Fruit fly (Drosophila melanogaster) whole organism, prepupa: ENCODE data around the gene CG6931.

Experiments used
- CG10669 ChIP-seq: fragments of 200-800 bp; sonication (Bioruptor generic); optimal IDR thresholded peaks from 3 replicates; lab custom pipeline; 2018; ENCODE audit warnings: missing biosample characterization, mild to moderate bottlenecking, missing genetic modification characterization, moderate library complexity
- CG11762 ChIP-seq: fragments of 200-800 bp; sonication (Bioruptor generic); optimal IDR thresholded peaks from 3 replicates; lab custom pipeline; 2016; ENCODE audit warnings: missing biosample characterization, missing genetic modification characterization; ENCODE audit not compliant: insufficient read depth
- CG11902 ChIP-seq: fragments of 200-800 bp; sonication (Bioruptor generic); optimal IDR thresholded peaks from 3 replicates; lab custom pipeline; 2016; ENCODE audit warnings: missing biosample characterization, missing genetic modification characterization
- CG15336 ChIP-seq: fragments of 200-800 bp; sonication (Bioruptor generic); IDR thresholded peaks from 2 replicates; pipeline ENCODE4 v1.3.6; 2022; ENCODE audit warnings: missing biosample characterization, missing genetic modification characterization
- CG1621 ChIP-seq: fragments of 200-800 bp; sonication (Bioruptor generic); optimal IDR thresholded peaks from 3 replicates; lab custom pipeline; 2018; ENCODE audit warnings: missing biosample characterization, mild to moderate bottlenecking, missing genetic modification characterization
- CG16779 ChIP-seq: fragments of 200-800 bp; sonication (Bioruptor generic); optimal IDR thresholded peaks from 3 replicates; lab custom pipeline; 2017; ENCODE audit warnings: missing biosample characterization, mild to moderate bottlenecking, missing genetic modification characterization
- CG31627 ChIP-seq: fragments of 200-800 bp; sonication (Bioruptor generic); optimal IDR thresholded peaks from 3 replicates; lab custom pipeline; 2016; ENCODE audit warnings: missing biosample characterization, missing genetic modification characterization
- CG32006 ChIP-seq: fragments of 200-800 bp; sonication (Bioruptor generic); optimal IDR thresholded peaks from 3 replicates; lab custom pipeline; 2017; ENCODE audit warnings: missing biosample characterization, mild to moderate bottlenecking, missing genetic modification characterization
- CG34406 ChIP-seq: fragments of 200-800 bp; sonication (Bioruptor generic); optimal IDR thresholded peaks from 3 replicates; lab custom pipeline; 2016; ENCODE audit warnings: missing biosample characterization, missing genetic modification characterization
- CG3919 ChIP-seq: fragments of 200-800 bp; sonication (Bioruptor generic); optimal IDR thresholded peaks from 3 replicates; lab custom pipeline; 2016; ENCODE audit warnings: missing biosample characterization, missing genetic modification characterization
- CG4318 ChIP-seq: fragments of 200-800 bp; sonication (Bioruptor generic); optimal IDR thresholded peaks from 3 replicates; lab custom pipeline; 2017; ENCODE audit warnings: missing biosample characterization, mild to moderate bottlenecking, missing genetic modification characterization
- CG6163 ChIP-seq: fragments of 200-800 bp; sonication (Bioruptor generic); IDR thresholded peaks from 3 replicates; pipeline ENCODE4 v1.3.6; 2022; ENCODE audit warnings: missing biosample characterization, missing genetic modification characterization
- CG6276 ChIP-seq: fragments of 200-800 bp; sonication (Bioruptor generic); optimal IDR thresholded peaks from 2 replicates; lab custom pipeline; 2017; ENCODE audit warnings: missing biosample characterization, mild to moderate bottlenecking, missing genetic modification characterization
- CG6792 ChIP-seq: fragments of 200-800 bp; sonication (Bioruptor generic); optimal IDR thresholded peaks from 3 replicates; lab custom pipeline; 2016; ENCODE audit warnings: missing biosample characterization, missing genetic modification characterization
- CG6808 ChIP-seq: fragments of 200-800 bp; sonication (Bioruptor generic); optimal IDR thresholded peaks from 3 replicates; lab custom pipeline; 2017; ENCODE audit warnings: missing biosample characterization, missing genetic modification characterization, mild to moderate bottlenecking, moderate library complexity, missing genetic modification reagents
- CG6854 ChIP-seq: fragments of 200-800 bp; sonication (Bioruptor generic); optimal IDR thresholded peaks from 2 replicates; lab custom pipeline; 2017; ENCODE audit warnings: missing biosample characterization, mild to moderate bottlenecking, missing genetic modification characterization
- CG7368 ChIP-seq: fragments of 200-800 bp; sonication (Bioruptor generic); optimal IDR thresholded peaks from 3 replicates; lab custom pipeline; 2016; ENCODE audit warnings: missing biosample characterization, missing genetic modification characterization
- CG8119 ChIP-seq: fragments of 200-800 bp; sonication (Bioruptor generic); IDR thresholded peaks from 3 replicates; pipeline ENCODE4 v1.3.6; 2022; ENCODE audit warnings: missing biosample characterization, missing genetic modification characterization
- CG8319 ChIP-seq: fragments of 200-800 bp; sonication (Bioruptor generic); optimal IDR thresholded peaks from 3 replicates; lab custom pipeline; 2016; ENCODE audit warnings: missing biosample characterization, missing genetic modification characterization
- CG9139 ChIP-seq: fragments of 200-800 bp; sonication (Bioruptor generic); optimal IDR thresholded peaks from 3 replicates; lab custom pipeline; 2017; ENCODE audit warnings: missing biosample characterization, mild to moderate bottlenecking, missing genetic modification characterization
- Eip75B ChIP-seq: fragments of 200-800 bp; sonication (Bioruptor generic); optimal IDR thresholded peaks from 3 replicates; lab custom pipeline; 2016; ENCODE audit warnings: missing biosample characterization, missing genetic modification characterization
- Eip78C ChIP-seq: fragments of 200-800 bp; sonication (Bioruptor generic); peaks from one replicate; lab custom pipeline; 2016; ENCODE audit warnings: missing biosample characterization, missing genetic modification characterization
- Eip93F ChIP-seq: fragments of 200-800 bp; sonication (Bioruptor generic); optimal IDR thresholded peaks from 2 replicates; lab custom pipeline; 2016; ENCODE audit warnings: missing biosample characterization, mild to moderate bottlenecking, missing genetic modification characterization
- Ets96B ChIP-seq: fragments of 200-800 bp; optimal IDR thresholded peaks from 2 replicates; lab custom pipeline; 2019; ENCODE audit warnings: missing biosample characterization, mild to moderate bottlenecking, missing genetic modification characterization, moderate library complexity
- Gug ChIP-seq: fragments of 200-800 bp; sonication (Bioruptor generic); IDR thresholded peaks from 2 replicates; pipeline ENCODE4 v1.3.6; 2022; ENCODE audit warnings: missing biosample characterization, missing genetic modification characterization
- Hr38 ChIP-seq: sonication (Bioruptor generic); optimal IDR thresholded peaks from 2 replicates; lab custom pipeline; 2016; ENCODE audit warnings: missing biosample characterization, missing genetic modification characterization
- Hr39 ChIP-seq: fragments of 200-800 bp; sonication (Bioruptor generic); optimal IDR thresholded peaks from 2 replicates; lab custom pipeline; 2016; ENCODE audit warnings: missing biosample characterization, missing genetic modification characterization
- Hr4 ChIP-seq: fragments of 200-800 bp; sonication (Bioruptor generic); optimal IDR thresholded peaks from 3 replicates; lab custom pipeline; 2016; ENCODE audit warnings: missing biosample characterization, missing genetic modification characterization
- Lpt ChIP-seq: fragments of 200-800 bp; sonication (Bioruptor generic); optimal IDR thresholded peaks from 3 replicates; lab custom pipeline; 2016; ENCODE audit warnings: missing biosample characterization, missing genetic modification characterization
- Met ChIP-seq: fragments of 200-800 bp; sonication (Bioruptor generic); optimal IDR thresholded peaks from 3 replicates; lab custom pipeline; 2016; ENCODE audit warnings: missing biosample characterization, missing genetic modification characterization
- OdsH ChIP-seq: fragments of 200-800 bp; sonication (Bioruptor generic); optimal IDR thresholded peaks from 3 replicates; lab custom pipeline; 2016; ENCODE audit warnings: missing biosample characterization, missing genetic modification characterization
- Sox102F ChIP-seq: fragments of 200-800 bp; sonication (Bioruptor generic); optimal IDR thresholded peaks from 2 replicates; lab custom pipeline; 2016; ENCODE audit warnings: missing biosample characterization, mild to moderate bottlenecking, missing genetic modification characterization
- Sox14 ChIP-seq: fragments of 200-800 bp; sonication (Bioruptor generic); optimal IDR thresholded peaks from 3 replicates; lab custom pipeline; 2016; ENCODE audit warnings: missing biosample characterization, missing genetic modification characterization
- Sox15 ChIP-seq: fragments of 200-800 bp; sonication (Bioruptor generic); optimal IDR thresholded peaks from 3 replicates; lab custom pipeline; 2016; ENCODE audit warnings: missing biosample characterization, missing genetic modification characterization
- achi ChIP-seq: fragments of 200-800 bp; sonication (Bioruptor generic); optimal IDR thresholded peaks from 3 replicates; lab custom pipeline; 2016; ENCODE audit warnings: missing biosample characterization, missing genetic modification characterization
- acj6 ChIP-seq: fragments of 200-800 bp; sonication (Bioruptor generic); optimal IDR thresholded peaks from 3 replicates; lab custom pipeline; 2016; ENCODE audit warnings: missing biosample characterization, missing genetic modification characterization
- dac ChIP-seq: fragments of 200-800 bp; sonication (Bioruptor generic); optimal IDR thresholded peaks from 2 replicates; lab custom pipeline; 2017; ENCODE audit warnings: missing biosample characterization, mild to moderate bottlenecking, missing genetic modification characterization
- dsx ChIP-seq: fragments of 200-800 bp; optimal IDR thresholded peaks from 3 replicates; lab custom pipeline; 2019; ENCODE audit warnings: missing biosample characterization, mild to moderate bottlenecking, missing genetic modification characterization, moderate library complexity; ENCODE audit not compliant: poor library complexity, severe bottlenecking
- eg ChIP-seq: fragments of 200-800 bp; sonication (Bioruptor generic); IDR thresholded peaks from 3 replicates; pipeline ENCODE4 v1.3.6; 2022; ENCODE audit warnings: missing biosample characterization, missing genetic modification characterization
- esn ChIP-seq: fragments of 200-800 bp; sonication (Bioruptor generic); optimal IDR thresholded peaks from 2 replicates; lab custom pipeline; 2016; ENCODE audit warnings: missing biosample characterization, mild to moderate bottlenecking, missing genetic modification characterization, moderate library complexity
- fd85E ChIP-seq: fragments of 200-800 bp; sonication (Bioruptor generic); optimal IDR thresholded peaks from 3 replicates; lab custom pipeline; 2016; ENCODE audit warnings: missing biosample characterization, missing genetic modification characterization
- fkh ChIP-seq: fragments of 200-800 bp; sonication (Bioruptor generic); optimal IDR thresholded peaks from 3 replicates; lab custom pipeline; 2017; ENCODE audit warnings: missing biosample characterization, mild to moderate bottlenecking, missing genetic modification characterization, moderate library complexity
- lz ChIP-seq: fragments of 200-800 bp; sonication (Bioruptor generic); optimal IDR thresholded peaks from 3 replicates; lab custom pipeline; 2016; ENCODE audit warnings: missing biosample characterization, missing genetic modification characterization
- pdm3 ChIP-seq: fragments of 200-800 bp; sonication (Bioruptor generic); optimal IDR thresholded peaks from 3 replicates; lab custom pipeline; 2016; ENCODE audit warnings: missing biosample characterization, missing genetic modification characterization
- salr ChIP-seq, 2 experiments: fragments of 200-800 bp; sonication (Bioruptor generic); optimal IDR thresholded peaks; 3 replicates each; lab custom pipeline; 2016 to 2018; ENCODE audit warnings: missing biosample characterization in 2 of 2, missing genetic modification characterization in 2 of 2, mild to moderate bottlenecking in 1 of 2
- spab ChIP-seq: fragments of 200-800 bp; sonication (Bioruptor generic); optimal IDR thresholded peaks from 2 replicates; lab custom pipeline; 2017; ENCODE audit warnings: missing biosample characterization, mild to moderate bottlenecking, missing genetic modification characterization, missing genetic modification reagents
- ss ChIP-seq, 2 experiments: fragments of 200-800 bp; sonication (Bioruptor generic); optimal IDR thresholded peaks; 2 replicates in 1 of 2; 3 replicates in 1 of 2; lab custom pipeline; 2017 to 2018; ENCODE audit warnings: mild to moderate bottlenecking in 2 of 2, missing biosample characterization in 2 of 2, missing genetic modification characterization in 2 of 2, moderate library complexity in 1 of 2
- svp ChIP-seq: fragments of 200-800 bp; sonication (Bioruptor generic); peaks from one replicate; lab custom pipeline; 2016; ENCODE audit warnings: missing biosample characterization, missing genetic modification characterization
- topi ChIP-seq: fragments of 200-800 bp; sonication (Bioruptor generic); optimal IDR thresholded peaks from 3 replicates; lab custom pipeline; 2016; ENCODE audit warnings: missing biosample characterization, missing genetic modification characterization

CG6931 gene

dm6 chr3L:12014272-12014671 lies 23.7 kb downstream of the CG6931 start (continued):
- TF ChIP-seq pdm3 (GFP tag; lab: Kevin White, UChicago) = no peak
- no peak for TF ChIP-seq achi (GFP tag; lab: Kevin White, UChicago)
- TF ChIP-seq CG4318 (GFP tag; lab: Kevin White, UChicago) = no peak
- no peak for TF ChIP-seq eg (GFP tag; lab: Robert Waterston, UW)
- no peak for TF ChIP-seq CG15336
- TF ChIP-seq, all 60 proteins: peak for 5

dm6 chr3L:12016186-12016585 lies 25.6 kb downstream of the CG6931 start:
- TF ChIP-seq CG6792 (peak; percentile 47), CG3919 (GFP tag; lab: Kevin White, UChicago) (peak; percentile 45), CG15336 (peak; percentile 67), Sox14 (peak; percentile 4), salr (GFP tag; optimal IDR thresholded peaks at IDR 0.05; lab: Kevin White, UChicago) (no peak), CG6276 (GFP tag; lab: Kevin White, UChicago) (peak; percentile 49), Hr4 (no peak), CG6854 (GFP tag; lab: Kevin White, UChicago) (peak; percentile 68), dsx (GFP tag; lab: Kevin White, UChicago) (no peak), OdsH (GFP tag; lab: Kevin White, UChicago) (peak; percentile 62), esn (peak; percentile 68), CG31627 (GFP tag; lab: Kevin White, UChicago) (peak; percentile 20), CG34406 (GFP tag; lab: Kevin White, UChicago) (peak; percentile 68), Ets96B (peak; percentile 24), Met (GFP tag; lab: Kevin White, UChicago) (peak; percentile 57), CG11762 (GFP tag; lab: Kevin White, UChicago) (peak; percentile 31), acj6 (GFP tag; lab: Kevin White, UChicago) (peak; percentile 53), eg (GFP tag; lab: Robert Waterston, UW) (peak; percentile 80), CG11902 (GFP tag; lab: Kevin White, UChicago) (peak; percentile 49), fkh (GFP tag; lab: Kevin White, UChicago) (no peak), pdm3 (GFP tag; lab: Kevin White, UChicago) (peak; percentile 6), CG7368 (GFP tag; lab: Kevin White, UChicago) (peak; percentile 45), Sox15 (GFP tag; lab: Kevin White, UChicago) (peak; percentile 44), Eip75B (peak; percentile 1), CG16779 (tag; lab: Kevin White, UChicago) (no peak), Lpt (GFP tag; lab: Kevin White, UChicago) (no peak), spab (no peak), dac (GFP tag; lab: Kevin White, UChicago) (no peak), CG1621 (tag; lab: Kevin White, UChicago) (no peak), achi (GFP tag; lab: Kevin White, UChicago) (peak; percentile 70), Eip78C (peak; percentile 87), ss (GFP tag; optimal IDR thresholded peaks at IDR 0.05; lab: Kevin White, UChicago) (no peak), CG8119 (peak; percentile 58; the same call in 2 of the 3 replicates), fd85E (GFP tag; lab: Kevin White, UChicago) (no peak), Sox102F (GFP tag; lab: Kevin White, UChicago) (peak; percentile 64), CG32006 (GFP tag; lab: Kevin White, UChicago) (peak; percentile 57), CG8319 (GFP tag; lab: Kevin White, UChicago) (peak; percentile 10), Hr38 (GFP tag; lab: Kevin White, UChicago) (no peak), CG6163 (GFP tag; lab: Robert Waterston, UW) (peak; percentile 80), CG6808 (GFP tag; lab: Kevin White, UChicago) (no peak), lz (GFP tag; lab: Kevin White, UChicago) (peak; percentile 24), Hr39 (GFP tag; lab: Kevin White, UChicago) (peak; percentile 39), CG4318 (GFP tag; lab: Kevin White, UChicago) (no peak), topi (GFP tag; lab: Kevin White, UChicago) (peak; percentile 42), Eip93F (GFP tag; lab: Kevin White, UChicago) (no peak), Gug (GFP tag; lab: Robert Waterston, UW) (no peak; the same call in 1 of the 2 replicates), CG10669 (GFP tag; lab: Kevin White, UChicago) (no peak), svp (peak; percentile 78), CG9139 (GFP tag; lab: Kevin White, UChicago) (no peak)
